Fruit fly (Drosophila melanogaster) whole organism, prepupa: ENCODE results near the gene ninaD.

ENCODE experiments used
- Blimp-1 ChIP-seq: fragments of 200-800 bp; sonication (Bioruptor generic); optimal IDR thresholded peaks from 3 replicates; lab custom pipeline; 2017; ENCODE audit warnings: missing biosample characterization, missing genetic modification characterization, mild to moderate bottlenecking, moderate library complexity, missing genetic modification reagents
- CG10631 ChIP-seq: fragments of 200-800 bp; sonication (Bioruptor generic); optimal IDR thresholded peaks from 2 replicates; lab custom pipeline; 2016; ENCODE audit warnings: missing biosample characterization, missing genetic modification characterization
- CG10669 ChIP-seq: fragments of 200-800 bp; sonication (Bioruptor generic); optimal IDR thresholded peaks from 3 replicates; lab custom pipeline; 2018; ENCODE audit warnings: missing biosample characterization, mild to moderate bottlenecking, missing genetic modification characterization, moderate library complexity
- CG11294 ChIP-seq: fragments of 200-800 bp; sonication (Bioruptor generic); IDR thresholded peaks from 2 replicates; pipeline ENCODE4 v1.3.6; 2022; ENCODE audit warnings: missing biosample characterization, missing genetic modification characterization
- CG11762 ChIP-seq: fragments of 200-800 bp; sonication (Bioruptor generic); optimal IDR thresholded peaks from 3 replicates; lab custom pipeline; 2016; ENCODE audit warnings: missing biosample characterization, missing genetic modification characterization; ENCODE audit not compliant: insufficient read depth
- CG11902 ChIP-seq: fragments of 200-800 bp; sonication (Bioruptor generic); optimal IDR thresholded peaks from 3 replicates; lab custom pipeline; 2016; ENCODE audit warnings: missing biosample characterization, missing genetic modification characterization
- CG1621 ChIP-seq: fragments of 200-800 bp; sonication (Bioruptor generic); optimal IDR thresholded peaks from 3 replicates; lab custom pipeline; 2018; ENCODE audit warnings: missing biosample characterization, mild to moderate bottlenecking, missing genetic modification characterization
- CG16779 ChIP-seq: fragments of 200-800 bp; sonication (Bioruptor generic); optimal IDR thresholded peaks from 3 replicates; lab custom pipeline; 2017; ENCODE audit warnings: missing biosample characterization, mild to moderate bottlenecking, missing genetic modification characterization
- CG3032 ChIP-seq: fragments of 200-800 bp; optimal IDR thresholded peaks from 2 replicates; lab custom pipeline; 2019; ENCODE audit warnings: missing biosample characterization, mild to moderate bottlenecking, missing genetic modification characterization, moderate library complexity
- CG31627 ChIP-seq: fragments of 200-800 bp; sonication (Bioruptor generic); optimal IDR thresholded peaks from 3 replicates; lab custom pipeline; 2016; ENCODE audit warnings: missing biosample characterization, missing genetic modification characterization
- CG32006 ChIP-seq: fragments of 200-800 bp; sonication (Bioruptor generic); optimal IDR thresholded peaks from 3 replicates; lab custom pipeline; 2017; ENCODE audit warnings: missing biosample characterization, mild to moderate bottlenecking, missing genetic modification characterization
- CG34406 ChIP-seq: fragments of 200-800 bp; sonication (Bioruptor generic); optimal IDR thresholded peaks from 3 replicates; lab custom pipeline; 2016; ENCODE audit warnings: missing biosample characterization, missing genetic modification characterization
- CG4318 ChIP-seq: fragments of 200-800 bp; sonication (Bioruptor generic); optimal IDR thresholded peaks from 3 replicates; lab custom pipeline; 2017; ENCODE audit warnings: missing biosample characterization, mild to moderate bottlenecking, missing genetic modification characterization
- CG6163 ChIP-seq: fragments of 200-800 bp; sonication (Bioruptor generic); IDR thresholded peaks from 3 replicates; pipeline ENCODE4 v1.3.6; 2022; ENCODE audit warnings: missing biosample characterization, missing genetic modification characterization
- CG6276 ChIP-seq: fragments of 200-800 bp; sonication (Bioruptor generic); optimal IDR thresholded peaks from 2 replicates; lab custom pipeline; 2017; ENCODE audit warnings: missing biosample characterization, mild to moderate bottlenecking, missing genetic modification characterization
- CG6808 ChIP-seq: fragments of 200-800 bp; sonication (Bioruptor generic); optimal IDR thresholded peaks from 3 replicates; lab custom pipeline; 2017; ENCODE audit warnings: missing biosample characterization, missing genetic modification characterization, mild to moderate bottlenecking, moderate library complexity, missing genetic modification reagents
- CG6854 ChIP-seq: fragments of 200-800 bp; sonication (Bioruptor generic); optimal IDR thresholded peaks from 2 replicates; lab custom pipeline; 2017; ENCODE audit warnings: missing biosample characterization, mild to moderate bottlenecking, missing genetic modification characterization
- CG7368 ChIP-seq: fragments of 200-800 bp; sonication (Bioruptor generic); optimal IDR thresholded peaks from 3 replicates; lab custom pipeline; 2016; ENCODE audit warnings: missing biosample characterization, missing genetic modification characterization
- CG8119 ChIP-seq: fragments of 200-800 bp; sonication (Bioruptor generic); IDR thresholded peaks from 3 replicates; pipeline ENCODE4 v1.3.6; 2022; ENCODE audit warnings: missing biosample characterization, missing genetic modification characterization
- CG8319 ChIP-seq: fragments of 200-800 bp; sonication (Bioruptor generic); optimal IDR thresholded peaks from 3 replicates; lab custom pipeline; 2016; ENCODE audit warnings: missing biosample characterization, missing genetic modification characterization
- CG8632 ChIP-seq: fragments of 200-800 bp; sonication (Bioruptor generic); optimal IDR thresholded peaks from 3 replicates; lab custom pipeline; 2016; ENCODE audit warnings: missing biosample characterization, missing genetic modification characterization
- CG9139 ChIP-seq: fragments of 200-800 bp; sonication (Bioruptor generic); optimal IDR thresholded peaks from 3 replicates; lab custom pipeline; 2017; ENCODE audit warnings: missing biosample characterization, mild to moderate bottlenecking, missing genetic modification characterization
- Eip78C ChIP-seq: fragments of 200-800 bp; sonication (Bioruptor generic); peaks from one replicate; lab custom pipeline; 2016; ENCODE audit warnings: missing biosample characterization, missing genetic modification characterization
- Eip93F ChIP-seq: fragments of 200-800 bp; sonication (Bioruptor generic); optimal IDR thresholded peaks from 2 replicates; lab custom pipeline; 2016; ENCODE audit warnings: missing biosample characterization, mild to moderate bottlenecking, missing genetic modification characterization
- Ets96B ChIP-seq: fragments of 200-800 bp; optimal IDR thresholded peaks from 2 replicates; lab custom pipeline; 2019; ENCODE audit warnings: missing biosample characterization, mild to moderate bottlenecking, missing genetic modification characterization, moderate library complexity
- Hr39 ChIP-seq: fragments of 200-800 bp; sonication (Bioruptor generic); optimal IDR thresholded peaks from 2 replicates; lab custom pipeline; 2016; ENCODE audit warnings: missing biosample characterization, missing genetic modification characterization
- Lpt ChIP-seq: fragments of 200-800 bp; sonication (Bioruptor generic); optimal IDR thresholded peaks from 3 replicates; lab custom pipeline; 2016; ENCODE audit warnings: missing biosample characterization, missing genetic modification characterization
- Met ChIP-seq: fragments of 200-800 bp; sonication (Bioruptor generic); optimal IDR thresholded peaks from 3 replicates; lab custom pipeline; 2016; ENCODE audit warnings: missing biosample characterization, missing genetic modification characterization
- OdsH ChIP-seq: fragments of 200-800 bp; sonication (Bioruptor generic); optimal IDR thresholded peaks from 3 replicates; lab custom pipeline; 2016; ENCODE audit warnings: missing biosample characterization, missing genetic modification characterization
- Smox ChIP-seq: fragments of 200-800 bp; sonication (Bioruptor generic); optimal IDR thresholded peaks from 3 replicates; lab custom pipeline; 2016; ENCODE audit warnings: missing biosample characterization, missing genetic modification characterization
- Sox102F ChIP-seq: fragments of 200-800 bp; sonication (Bioruptor generic); optimal IDR thresholded peaks from 2 replicates; lab custom pipeline; 2016; ENCODE audit warnings: missing biosample characterization, mild to moderate bottlenecking, missing genetic modification characterization
- Sox14 ChIP-seq: fragments of 200-800 bp; sonication (Bioruptor generic); optimal IDR thresholded peaks from 3 replicates; lab custom pipeline; 2016; ENCODE audit warnings: missing biosample characterization, missing genetic modification characterization
- Sox15 ChIP-seq: fragments of 200-800 bp; sonication (Bioruptor generic); optimal IDR thresholded peaks from 3 replicates; lab custom pipeline; 2016; ENCODE audit warnings: missing biosample characterization, missing genetic modification characterization
- achi ChIP-seq: fragments of 200-800 bp; sonication (Bioruptor generic); optimal IDR thresholded peaks from 3 replicates; lab custom pipeline; 2016; ENCODE audit warnings: missing biosample characterization, missing genetic modification characterization
- acj6 ChIP-seq: fragments of 200-800 bp; sonication (Bioruptor generic); optimal IDR thresholded peaks from 3 replicates; lab custom pipeline; 2016; ENCODE audit warnings: missing biosample characterization, missing genetic modification characterization
- dac ChIP-seq: fragments of 200-800 bp; sonication (Bioruptor generic); optimal IDR thresholded peaks from 2 replicates; lab custom pipeline; 2017; ENCODE audit warnings: missing biosample characterization, mild to moderate bottlenecking, missing genetic modification characterization
- dsx ChIP-seq: fragments of 200-800 bp; optimal IDR thresholded peaks from 3 replicates; lab custom pipeline; 2019; ENCODE audit warnings: missing biosample characterization, mild to moderate bottlenecking, missing genetic modification characterization, moderate library complexity; ENCODE audit not compliant: poor library complexity, severe bottlenecking
- eg ChIP-seq: fragments of 200-800 bp; sonication (Bioruptor generic); IDR thresholded peaks from 3 replicates; pipeline ENCODE4 v1.3.6; 2022; ENCODE audit warnings: missing biosample characterization, missing genetic modification characterization
- esn ChIP-seq: fragments of 200-800 bp; sonication (Bioruptor generic); optimal IDR thresholded peaks from 2 replicates; lab custom pipeline; 2016; ENCODE audit warnings: missing biosample characterization, mild to moderate bottlenecking, missing genetic modification characterization, moderate library complexity
- fd59A ChIP-seq: fragments of 200-800 bp; sonication (Bioruptor generic); optimal IDR thresholded peaks from 2 replicates; lab custom pipeline; 2017; ENCODE audit warnings: missing biosample characterization, mild to moderate bottlenecking, missing genetic modification characterization, missing genetic modification reagents
- fd85E ChIP-seq: fragments of 200-800 bp; sonication (Bioruptor generic); optimal IDR thresholded peaks from 3 replicates; lab custom pipeline; 2016; ENCODE audit warnings: missing biosample characterization, missing genetic modification characterization
- lz ChIP-seq: fragments of 200-800 bp; sonication (Bioruptor generic); optimal IDR thresholded peaks from 3 replicates; lab custom pipeline; 2016; ENCODE audit warnings: missing biosample characterization, missing genetic modification characterization
- pdm3 ChIP-seq: fragments of 200-800 bp; sonication (Bioruptor generic); optimal IDR thresholded peaks from 3 replicates; lab custom pipeline; 2016; ENCODE audit warnings: missing biosample characterization, missing genetic modification characterization
- salr ChIP-seq, 2 experiments: fragments of 200-800 bp; sonication (Bioruptor generic); optimal IDR thresholded peaks; 3 replicates each; lab custom pipeline; 2016 to 2018; ENCODE audit warnings: missing biosample characterization in 2 of 2, missing genetic modification characterization in 2 of 2, mild to moderate bottlenecking in 1 of 2
- spab ChIP-seq: fragments of 200-800 bp; sonication (Bioruptor generic); optimal IDR thresholded peaks from 2 replicates; lab custom pipeline; 2017; ENCODE audit warnings: missing biosample characterization, mild to moderate bottlenecking, missing genetic modification characterization, missing genetic modification reagents
- ss ChIP-seq, 2 experiments: fragments of 200-800 bp; sonication (Bioruptor generic); optimal IDR thresholded peaks; 2 replicates in 1 of 2; 3 replicates in 1 of 2; lab custom pipeline; 2017 to 2018; ENCODE audit warnings: mild to moderate bottlenecking in 2 of 2, missing biosample characterization in 2 of 2, missing genetic modification characterization in 2 of 2, moderate library complexity in 1 of 2
- svp ChIP-seq: fragments of 200-800 bp; sonication (Bioruptor generic); peaks from one replicate; lab custom pipeline; 2016; ENCODE audit warnings: missing biosample characterization, missing genetic modification characterization
- vri ChIP-seq: fragments of 200-800 bp; sonication (Bioruptor generic); optimal IDR thresholded peaks from 3 replicates; lab custom pipeline; 2016; ENCODE audit warnings: missing biosample characterization, mild to moderate bottlenecking, missing genetic modification characterization

Gene ninaD

DNA sequence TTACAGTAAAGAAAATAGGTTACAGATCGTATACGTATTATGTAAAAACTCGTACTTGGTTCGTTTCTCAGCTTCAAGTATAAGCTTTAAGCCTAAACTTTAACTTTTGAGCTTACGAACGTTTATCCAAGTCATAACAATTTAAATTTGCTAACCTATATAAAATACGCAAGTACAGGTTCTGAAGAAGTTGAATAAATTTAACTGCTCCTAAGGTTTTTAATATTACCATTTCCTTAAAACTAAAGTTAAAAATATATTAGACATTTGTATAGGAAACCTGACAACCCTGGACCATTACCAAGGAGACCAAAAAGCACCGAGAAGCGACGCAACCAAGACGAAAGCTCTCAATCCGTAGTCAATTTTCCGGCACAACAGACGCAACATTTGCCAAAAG, 38.2 kb downstream of the ninaD start, which contains the start of gene CG5758 (continued):
- TF ChIP-seq dsx (no peak), fd59A (GFP tag; lab: Kevin White, UChicago) (no peak), CG6854 (GFP tag; lab: Kevin White, UChicago) (no peak), salr (GFP tag; optimal IDR thresholded peaks at IDR 0.05; lab: Kevin White, UChicago) (no peak), CG4318 (GFP tag; lab: Kevin White, UChicago) (no peak), CG9139 (GFP tag; lab: Kevin White, UChicago) (no peak), pdm3 (GFP tag; lab: Kevin White, UChicago) (peak; percentile 50), Smox (GFP tag; lab: Kevin White, UChicago) (peak; percentile 50), OdsH (peak; percentile 26), Eip93F (GFP tag; lab: Kevin White, UChicago) (no peak), svp (GFP tag; lab: Kevin White, UChicago) (peak; percentile 87), CG6276 (no peak), CG34406 (GFP tag; lab: Kevin White, UChicago) (no peak), CG8319 (GFP tag; lab: Kevin White, UChicago) (peak; percentile 1), vri (peak; percentile 25), Sox102F (GFP tag; lab: Kevin White, UChicago) (no peak), CG6808 (GFP tag; lab: Kevin White, UChicago) (no peak), CG11762 (GFP tag; lab: Kevin White, UChicago) (no peak), dac (GFP tag; lab: Kevin White, UChicago) (no peak), achi (no peak), esn (GFP tag; lab: Kevin White, UChicago) (peak; percentile 50), Hr39 (peak; percentile 31), Sox14 (peak; percentile 33), Sox15 (GFP tag; lab: Kevin White, UChicago) (no peak), Eip78C (GFP tag; lab: Kevin White, UChicago) (peak; percentile 82), CG6163 (GFP tag; lab: Robert Waterston, UW) (no peak), CG31627 (GFP tag; lab: Kevin White, UChicago) (peak; percentile 14), Ets96B (tag; lab: Kevin White, UChicago) (peak; percentile 6), CG16779 (tag; lab: Kevin White, UChicago) (no peak), CG11294 (GFP tag; lab: Robert Waterston, UW) (no peak), acj6 (GFP tag; lab: Kevin White, UChicago) (no peak)

DNA sequence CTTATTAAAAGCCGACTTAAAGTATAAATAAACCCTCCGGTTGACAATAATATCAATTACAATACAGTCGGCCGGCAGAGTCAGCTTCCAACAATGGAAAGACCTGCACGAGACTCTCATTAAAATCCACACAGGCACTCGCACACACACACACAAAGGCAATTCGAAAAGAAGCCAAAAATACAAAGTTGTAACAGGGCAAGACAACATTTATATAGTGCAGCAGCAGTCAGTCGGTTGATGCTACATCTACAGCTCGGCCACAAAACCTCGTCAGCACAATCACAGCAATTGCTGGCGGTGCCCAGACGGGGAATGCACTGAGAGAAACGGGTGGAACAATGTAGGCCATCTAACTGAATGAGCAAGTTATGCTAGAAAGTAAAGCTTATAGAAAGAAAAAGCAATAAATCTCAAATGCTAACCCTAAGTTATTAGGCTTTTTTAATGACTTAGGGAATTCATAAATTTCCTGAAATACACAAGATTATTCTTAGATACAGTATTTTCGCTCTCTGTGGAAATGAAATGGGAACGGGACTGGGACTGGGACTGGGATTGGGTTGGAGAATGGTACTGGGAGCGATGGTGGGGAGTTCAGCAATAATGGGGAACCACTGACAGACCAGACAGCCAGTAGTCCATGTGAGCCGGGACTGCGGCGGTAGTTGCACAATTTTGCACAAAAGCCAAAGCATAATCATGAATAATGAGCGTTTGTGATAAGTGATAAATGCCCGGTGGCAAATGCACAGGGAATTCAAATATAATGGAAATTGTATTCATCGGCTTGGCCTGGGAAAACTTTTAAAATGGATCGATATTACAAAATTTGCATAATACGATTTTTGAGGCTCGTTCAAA, 40.2 kb downstream of the ninaD start:
- peak; percentile 97 for TF ChIP-seq eg (GFP tag; lab: Robert Waterston, UW)
- peak; percentile 97 for TF ChIP-seq CG3032 (tag; lab: Kevin White, UChicago)
- peak; percentile 93 for TF ChIP-seq CG8632 (GFP tag; lab: Kevin White, UChicago)
- peak; percentile 94 for TF ChIP-seq Smox (GFP tag; lab: Kevin White, UChicago)
- peak; percentile 95 for TF ChIP-seq Lpt (GFP tag; lab: Kevin White, UChicago)
- peak; percentile 96 for TF ChIP-seq spab (GFP tag; lab: Kevin White, UChicago)
- TF ChIP-seq CG6163 (GFP tag; lab: Robert Waterston, UW): peak; percentile 97
- TF ChIP-seq CG8119: peak; percentile 97
- peak; percentile 94 to 95 for TF ChIP-seq salr (GFP tag; optimal IDR thresholded peaks at IDR 0.05; lab: Kevin White, UChicago)
- peak; percentile 95 for TF ChIP-seq CG16779 (tag; lab: Kevin White, UChicago)
- TF ChIP-seq Blimp-1 (GFP tag; lab: Kevin White, UChicago): peak; percentile 74
- TF ChIP-seq CG11902 (GFP tag; lab: Kevin White, UChicago): peak; percentile 93
- TF ChIP-seq Ets96B (tag; lab: Kevin White, UChicago): peak; percentile 98
- peak; percentile 95 for TF ChIP-seq achi
- peak; percentile 98 for TF ChIP-seq CG10631
- TF ChIP-seq CG9139 (GFP tag; lab: Kevin White, UChicago): peak; percentile 93
- TF ChIP-seq Met (GFP tag; lab: Kevin White, UChicago): peak; percentile 94
- peak; percentile 97 for TF ChIP-seq ss (GFP tag; optimal IDR thresholded peaks at IDR 0.05; lab: Kevin White, UChicago)
- TF ChIP-seq svp (GFP tag; lab: Kevin White, UChicago): peak; percentile 98
- peak; percentile 98 for TF ChIP-seq Sox14
- TF ChIP-seq CG8319 (GFP tag; lab: Kevin White, UChicago): peak; percentile 94
- peak; percentile 97 for TF ChIP-seq CG7368 (GFP tag; lab: Kevin White, UChicago)
- TF ChIP-seq CG32006: peak; percentile 96
- TF ChIP-seq lz (GFP tag; lab: Kevin White, UChicago): peak; percentile 95
- TF ChIP-seq fd85E (GFP tag; lab: Kevin White, UChicago): peak; percentile 88
- peak; percentile 97 for TF ChIP-seq CG1621 (tag; lab: Kevin White, UChicago)
- TF ChIP-seq CG10669: peak; percentile 98
